Fruit fly (Drosophila melanogaster): ENCODE data around the gene stwl.

The stwl gene

DNA sequence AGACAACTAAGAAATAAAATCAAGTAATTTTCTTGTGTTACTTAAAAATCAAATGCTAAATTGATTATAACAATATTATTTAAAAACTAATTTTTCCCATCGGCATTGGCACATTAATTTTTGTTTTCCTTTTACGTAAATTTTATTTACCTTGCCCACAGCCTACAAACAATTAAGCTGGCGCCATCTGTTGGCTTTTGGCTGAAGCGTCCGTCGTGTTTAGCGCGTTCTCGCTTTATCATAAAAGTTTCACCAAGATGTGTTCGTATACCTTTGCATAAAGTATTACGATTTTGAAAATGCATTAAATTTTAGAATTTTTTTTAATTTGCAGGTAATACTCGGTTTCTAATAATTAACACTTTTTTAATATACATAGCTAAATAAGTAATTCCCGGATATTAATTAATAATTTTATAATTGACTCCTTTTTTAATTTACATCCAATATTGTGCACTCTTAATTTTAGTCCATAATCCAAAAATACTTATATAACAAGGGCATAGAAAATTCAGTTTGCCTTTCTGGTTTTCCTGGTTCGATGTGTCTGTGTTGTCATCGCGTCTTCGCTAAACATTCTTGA lies 12.6 kb downstream of the stwl start:
- TF ChIP-seq CG12768 (GFP tag; optimal IDR thresholded peaks at IDR 0.05) (no peak), CG7101 (tag; optimal IDR thresholded peaks at IDR 0.05) (no peak), CG1620 (GFP tag; optimal IDR thresholded peaks at IDR 0.05) (no peak), CG11617 (GFP tag; optimal IDR thresholded peaks at IDR 0.05) (no peak)

DNA sequence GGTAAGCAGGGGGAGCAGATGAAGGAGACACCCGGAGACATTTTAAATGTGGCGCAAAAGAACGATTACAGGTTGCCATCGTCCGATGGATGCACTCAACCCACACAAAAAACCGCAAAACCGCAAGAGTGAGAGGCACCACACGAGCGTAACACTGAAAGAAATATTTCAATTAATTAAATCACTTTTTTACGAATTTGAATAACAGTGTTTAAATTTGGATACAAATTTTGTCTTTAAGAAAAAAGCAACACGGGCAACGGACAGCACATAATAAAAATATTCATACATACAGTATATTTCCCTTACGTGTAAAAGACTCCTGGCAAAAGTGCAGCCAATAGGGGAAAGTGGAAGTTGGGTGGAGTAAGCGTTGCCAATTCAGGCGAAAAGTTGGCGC lies 20.5 kb downstream of the stwl start:
- no peak for TF ChIP-seq pad (GFP tag; optimal IDR thresholded peaks at IDR 0.05)
- TF ChIP-seq CG11617 (GFP tag; optimal IDR thresholded peaks at IDR 0.05): no peak

DNA sequence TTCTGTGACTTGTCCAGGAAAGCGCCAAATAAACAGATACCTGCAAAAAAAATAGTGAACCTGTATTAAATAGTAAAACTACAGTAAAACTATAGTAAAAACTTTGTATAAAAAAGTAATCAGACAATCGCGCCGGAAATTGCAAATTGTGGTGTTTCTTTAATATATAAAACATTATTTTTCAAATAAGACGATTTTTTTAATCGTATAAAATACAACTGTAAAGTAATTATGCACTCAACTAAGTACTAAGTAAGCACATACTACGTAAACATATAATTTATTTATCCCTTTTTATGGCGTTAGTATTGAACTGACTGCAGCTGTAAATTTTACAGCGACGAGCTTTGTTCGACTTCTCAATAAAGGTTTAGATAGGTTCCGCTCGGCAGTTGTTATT lies 28.2 kb downstream of the stwl start, which contains the start of gene CG43120:
Gene CG43120, plus strand, starts transcription at position 391 of the 400 bp plus-strand sequence.
- TF ChIP-seq kay (GFP tag; ENCODE audit: borderline replicate concordance): peak; percentile 19
- TF ChIP-seq CG12768 (GFP tag; optimal IDR thresholded peaks at IDR 0.05): peak; percentile 42
- TF ChIP-seq Clk (GFP tag; optimal IDR thresholded peaks at IDR 0.05): no peak
- TF ChIP-seq CG11617 (GFP tag; optimal IDR thresholded peaks at IDR 0.05): peak; percentile 80
- TF ChIP-seq pad (GFP tag; optimal IDR thresholded peaks at IDR 0.05): no peak
- no peak for TF ChIP-seq tj (GFP tag; optimal IDR thresholded peaks at IDR 0.05)
- TF ChIP-seq CG7101 (tag; optimal IDR thresholded peaks at IDR 0.05): peak; percentile 44
- peak; percentile 20 for TF ChIP-seq toe (GFP tag; optimal IDR thresholded peaks at IDR 0.05)
- peak; percentile 39 for TF ChIP-seq CG5204 (GFP tag; optimal IDR thresholded peaks at IDR 0.05)
- peak; percentile 47 for TF ChIP-seq CG33017 (tag; optimal IDR thresholded peaks at IDR 0.05)
- TF ChIP-seq CG7045 (GFP tag; optimal IDR thresholded peaks at IDR 0.05): peak; percentile 49
- TF ChIP-seq CG14711 (tag; optimal IDR thresholded peaks at IDR 0.05): peak; percentile 39
- TF ChIP-seq cic (GFP tag; optimal IDR thresholded peaks at IDR 0.05): no peak
- no peak for TF ChIP-seq bab1 (GFP tag; optimal IDR thresholded peaks at IDR 0.05)
- no peak for TF ChIP-seq ovo (GFP tag; optimal IDR thresholded peaks at IDR 0.05)
- peak; percentile 3 for TF ChIP-seq Hr96 (GFP tag; optimal IDR thresholded peaks at IDR 0.05)
- TF ChIP-seq CG1620 (GFP tag; optimal IDR thresholded peaks at IDR 0.05): no peak
- no peak for TF ChIP-seq Crg-1 (GFP tag; optimal IDR thresholded peaks at IDR 0.05)
- no peak for TF ChIP-seq Mnt (GFP tag; optimal IDR thresholded peaks at IDR 0.05)
- no peak for TF ChIP-seq cnc (optimal IDR thresholded peaks at IDR 0.05)

DNA sequence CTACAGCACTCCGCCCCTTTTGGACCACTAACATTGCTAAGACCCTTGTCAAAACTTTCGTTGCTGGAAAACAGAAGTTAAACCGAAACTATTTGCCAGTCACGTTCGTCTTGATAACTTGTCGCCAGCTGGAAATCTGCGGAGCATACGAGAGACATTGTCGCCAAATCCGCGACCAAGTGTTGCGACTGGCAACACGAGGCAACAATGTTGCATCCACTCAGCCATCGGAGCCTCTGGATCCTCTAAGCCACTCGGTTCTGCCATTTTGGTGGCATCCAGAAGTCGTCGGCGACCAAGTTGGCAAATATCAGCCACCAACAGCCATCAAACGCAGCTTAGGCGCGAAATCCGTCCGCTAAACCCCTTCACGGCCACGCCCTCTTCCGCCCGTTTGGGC lies 33.9 kb downstream of the stwl start:
- no peak for TF ChIP-seq toe (GFP tag; optimal IDR thresholded peaks at IDR 0.05)
- no peak for TF ChIP-seq Hr96 (GFP tag; optimal IDR thresholded peaks at IDR 0.05)
- no peak for TF ChIP-seq Crg-1 (GFP tag; optimal IDR thresholded peaks at IDR 0.05)

DNA sequence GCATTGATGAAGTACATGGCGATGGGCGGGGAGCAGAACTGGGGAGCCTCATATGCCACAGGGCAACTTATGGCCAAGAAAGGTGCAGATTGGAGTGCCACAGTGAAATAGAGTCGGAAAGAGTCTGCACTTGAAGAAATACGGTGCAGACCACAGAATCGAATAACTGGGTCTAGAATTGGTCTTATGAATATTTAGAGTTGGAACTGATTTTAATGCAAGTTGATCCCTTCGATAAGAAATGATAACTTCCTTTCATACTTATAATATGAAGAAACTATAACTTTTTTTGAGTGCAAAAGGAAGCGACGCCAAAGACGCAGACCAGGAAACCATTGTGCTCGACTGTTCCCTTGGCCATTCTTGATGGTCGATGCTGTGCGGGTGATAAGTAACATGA lies 35.2 kb downstream of the stwl start:
- TF ChIP-seq toe (GFP tag; optimal IDR thresholded peaks at IDR 0.05): no peak
- TF ChIP-seq CG33017 (tag; optimal IDR thresholded peaks at IDR 0.05): no peak
- no peak for TF ChIP-seq cic (GFP tag; optimal IDR thresholded peaks at IDR 0.05)

DNA sequence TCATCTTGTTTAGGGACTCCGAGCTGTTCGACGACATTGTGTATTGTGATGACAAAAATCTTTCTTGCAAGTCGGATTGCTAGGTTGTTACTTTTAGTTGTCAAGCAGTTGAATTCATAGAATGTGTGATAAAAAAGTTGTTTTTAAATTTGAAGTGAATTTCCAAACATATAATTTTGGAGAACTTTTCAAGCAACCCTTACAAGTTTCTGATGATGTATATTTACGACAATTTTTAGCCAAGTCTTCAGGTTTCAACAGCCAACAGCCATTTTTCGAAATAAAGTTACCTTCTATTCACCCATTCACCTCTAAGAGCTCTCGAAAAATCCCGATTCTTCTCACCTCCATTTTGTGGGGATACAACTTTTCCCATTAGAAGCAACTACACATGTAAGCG lies 40.1 kb downstream of the stwl start, which contains the start of gene CG13481:
Gene CG13481, minus strand, starts transcription at position 101 of the 400 bp plus-strand sequence.
- TF ChIP-seq tj (GFP tag; optimal IDR thresholded peaks at IDR 0.05) (no peak), Mnt (GFP tag; optimal IDR thresholded peaks at IDR 0.05) (no peak), CG7101 (tag; optimal IDR thresholded peaks at IDR 0.05) (no peak), CG7045 (GFP tag; optimal IDR thresholded peaks at IDR 0.05) (no peak), bab1 (GFP tag; optimal IDR thresholded peaks at IDR 0.05) (no peak), cic (GFP tag; optimal IDR thresholded peaks at IDR 0.05) (no peak), CG11617 (GFP tag; optimal IDR thresholded peaks at IDR 0.05) (no peak), CG12768 (GFP tag; optimal IDR thresholded peaks at IDR 0.05) (no peak), CG1620 (GFP tag; optimal IDR thresholded peaks at IDR 0.05) (no peak), CG14711 (tag; optimal IDR thresholded peaks at IDR 0.05) (no peak), CG33017 (tag; optimal IDR thresholded peaks at IDR 0.05) (no peak), ovo (GFP tag; optimal IDR thresholded peaks at IDR 0.05) (no peak), Crg-1 (GFP tag; optimal IDR thresholded peaks at IDR 0.05) (no peak), pad (GFP tag; optimal IDR thresholded peaks at IDR 0.05) (no peak), CG5204 (GFP tag; optimal IDR thresholded peaks at IDR 0.05) (no peak)

DNA sequence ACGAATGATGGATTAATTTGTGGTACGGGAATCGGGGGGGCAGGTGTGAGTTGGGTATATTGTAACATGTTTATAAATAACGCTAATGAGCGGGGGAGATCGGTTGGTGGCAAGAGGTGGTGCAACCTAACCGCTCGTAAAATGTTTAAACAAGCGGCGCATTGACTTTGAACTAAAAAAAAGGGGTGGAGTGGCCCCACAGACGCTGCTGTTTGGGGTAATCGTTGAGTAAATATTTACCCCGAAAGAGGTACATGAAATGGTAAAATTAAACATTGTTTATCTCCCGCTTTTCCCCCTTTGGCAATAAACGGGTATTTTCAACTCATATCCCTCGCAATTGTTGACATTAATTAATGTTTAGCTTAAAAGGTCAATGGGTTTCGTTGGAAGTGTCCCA lies 43.6 kb downstream of the stwl start:
- TF ChIP-seq Hr96 (GFP tag; optimal IDR thresholded peaks at IDR 0.05) (no peak), cic (GFP tag; optimal IDR thresholded peaks at IDR 0.05) (no peak), toe (GFP tag; optimal IDR thresholded peaks at IDR 0.05) (no peak), ovo (GFP tag; optimal IDR thresholded peaks at IDR 0.05) (no peak), CG33017 (tag; optimal IDR thresholded peaks at IDR 0.05) (no peak), CG11617 (GFP tag; optimal IDR thresholded peaks at IDR 0.05) (no peak), tj (GFP tag; optimal IDR thresholded peaks at IDR 0.05) (no peak), cnc (optimal IDR thresholded peaks at IDR 0.05) (no peak)

DNA sequence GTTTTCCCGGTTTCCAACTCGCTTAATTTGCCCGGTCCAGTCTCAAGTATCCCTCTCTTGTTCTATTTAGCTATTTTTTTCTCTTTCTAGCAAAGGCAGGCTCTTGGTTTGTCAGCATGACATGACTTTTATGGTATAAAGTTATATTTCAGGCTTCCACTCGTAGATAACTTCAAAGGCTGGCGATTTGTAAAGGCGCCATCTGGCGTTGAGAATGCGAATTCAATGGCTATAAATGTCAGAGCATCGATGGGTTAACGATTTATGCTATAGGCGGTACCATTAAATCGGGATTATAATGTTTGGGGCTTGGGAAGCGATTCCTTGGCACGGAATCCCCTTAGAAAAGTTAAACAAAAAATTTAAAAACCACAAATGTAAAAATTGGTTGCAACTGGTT lies 44.3 kb downstream of the stwl start:
- TF ChIP-seq ovo (GFP tag; optimal IDR thresholded peaks at IDR 0.05): no peak
- TF ChIP-seq CG11617 (GFP tag; optimal IDR thresholded peaks at IDR 0.05): no peak
- no peak for TF ChIP-seq kay (GFP tag; ENCODE audit: borderline replicate concordance)
- TF ChIP-seq CG7045 (GFP tag; optimal IDR thresholded peaks at IDR 0.05): no peak
- TF ChIP-seq CG12768 (GFP tag; optimal IDR thresholded peaks at IDR 0.05): no peak
- TF ChIP-seq Clk (GFP tag; optimal IDR thresholded peaks at IDR 0.05): no peak
- no peak for TF ChIP-seq Crg-1 (GFP tag; optimal IDR thresholded peaks at IDR 0.05)
- no peak for TF ChIP-seq CG14711 (tag; optimal IDR thresholded peaks at IDR 0.05)
- no peak for TF ChIP-seq CG7101 (tag; optimal IDR thresholded peaks at IDR 0.05)
- no peak for TF ChIP-seq toe (GFP tag; optimal IDR thresholded peaks at IDR 0.05)
- no peak for TF ChIP-seq cnc (optimal IDR thresholded peaks at IDR 0.05)
- TF ChIP-seq Hr96 (GFP tag; optimal IDR thresholded peaks at IDR 0.05): no peak
- no peak for TF ChIP-seq CG1620 (GFP tag; optimal IDR thresholded peaks at IDR 0.05)
- no peak for TF ChIP-seq tj (GFP tag; optimal IDR thresholded peaks at IDR 0.05)
- no peak for TF ChIP-seq bab1 (GFP tag; optimal IDR thresholded peaks at IDR 0.05)
- TF ChIP-seq pad (GFP tag; optimal IDR thresholded peaks at IDR 0.05): no peak

Data from whole organism, adult.